Worm (Caenorhabditis elegans): Measurements from ENCODE around the gene sri-47.
"Not testable (repeated sequence)": the region's sequence is repeated elsewhere in the genome, so short reads cannot be mapped to it uniquely, and the experiment has no call there.

sri-47 gene

DNA sequence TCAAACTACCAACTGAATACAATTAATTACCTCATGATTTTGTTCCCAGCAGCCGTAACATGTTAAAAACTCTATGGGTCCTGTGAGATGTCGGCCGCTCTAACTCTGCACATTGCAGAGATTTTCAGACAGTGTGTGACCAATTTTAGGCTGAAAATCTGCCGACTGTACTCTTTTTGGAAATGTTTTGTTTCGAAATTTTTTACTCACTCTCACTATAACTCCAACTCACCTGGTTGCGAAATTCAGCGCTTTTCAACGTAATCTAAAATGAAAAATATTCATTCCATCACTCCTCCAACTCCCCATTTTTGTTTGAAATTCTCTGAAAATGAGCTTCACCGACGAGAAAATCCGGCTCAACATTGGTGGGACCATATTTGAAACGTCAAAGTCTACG lies 7.2 kb upstream of the sri-47 start, which contains the start of the genes F22E5.13 and F22E5.6:
TSS of gene F22E5.13 (minus strand) at position 101 of the 400 bp plus-strand sequence.
TSS of gene F22E5.6 (plus strand) at position 297 of the 400 bp plus-strand sequence.
- no peak for TF ChIP-seq mec-3 (tag; optimal IDR thresholded peaks at IDR 0.05; ENCODE audit: borderline replicate concordance)
- no peak for TF ChIP-seq pqm-1 (tag; optimal IDR thresholded peaks at IDR 0.05)

DNA sequence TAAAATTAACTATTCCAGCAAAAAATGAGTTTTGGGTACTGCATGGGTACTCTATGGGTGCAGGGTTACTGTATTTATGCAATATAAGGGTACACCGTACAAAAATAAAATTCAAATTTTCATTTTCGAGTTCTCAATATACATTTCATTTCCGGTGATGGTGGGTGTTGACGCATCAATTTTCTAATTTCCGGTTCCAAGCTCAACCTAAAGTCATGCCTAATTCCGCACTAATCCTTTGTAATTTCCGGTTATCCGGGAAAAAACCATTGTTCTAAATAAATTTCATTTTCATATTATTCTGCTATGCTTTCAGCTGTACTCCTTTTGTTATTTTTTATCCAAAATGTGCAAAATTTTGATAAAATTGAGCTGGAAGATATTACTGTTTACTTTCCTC lies 2.7 kb downstream of the sri-47 start, which contains the start of gene gcy-21:
TSS of gene gcy-21 (plus strand) at position 301 of the 400 bp plus-strand sequence.
- TF ChIP-seq ceh-34 (tag; optimal IDR thresholded peaks at IDR 0.05) (no peak), unc-42 (tag; optimal IDR thresholded peaks at IDR 0.05) (no peak), ceh-9 (tag; optimal IDR thresholded peaks at IDR 0.05) (no peak), gmeb-2 (tag; optimal IDR thresholded peaks at IDR 0.05) (no peak)

DNA sequence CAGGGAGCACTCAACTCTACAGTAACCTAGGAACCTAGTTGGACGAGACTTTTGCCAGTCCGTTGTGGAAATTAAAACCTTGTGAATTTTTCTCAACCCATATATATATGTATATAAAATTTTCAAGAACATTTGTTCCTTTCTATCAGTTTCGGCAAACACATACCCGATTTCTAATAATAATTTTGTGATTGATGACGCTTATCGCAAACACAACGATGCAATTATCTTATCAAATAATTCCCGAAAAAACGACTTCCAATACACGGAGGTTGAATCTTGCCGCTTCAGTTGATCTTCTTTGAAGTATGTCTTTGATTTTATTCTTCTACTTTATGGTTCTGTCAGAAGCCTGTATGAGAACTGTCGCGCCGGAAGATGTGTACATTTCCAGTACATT lies 8.4 kb downstream of the sri-47 start, which contains the start of gene F22E5.2:
TSS of gene F22E5.2 (plus strand) at position 301 of the 400 bp plus-strand sequence.
- not testable (repeated sequence) for TF ChIP-seq unc-42 (tag; optimal IDR thresholded peaks at IDR 0.05); unc-86 (tag; optimal IDR thresholded peaks at IDR 0.05); hlh-30 (tag; optimal IDR thresholded peaks at IDR 0.05; ENCODE audit: insufficient read depth)

ce11 chrII:2665606-2666005 lies 8.9 kb downstream of the sri-47 start, which contains the start of gene F22E5.22:
Gene F22E5.22, plus strand, starts transcription at chrII:2665906.
- TF ChIP-seq unc-86 (tag; optimal IDR thresholded peaks at IDR 0.05) (no peak), fkh-10 (GFP tag; optimal IDR thresholded peaks at IDR 0.05) (no peak), ets-4 (tag; optimal IDR thresholded peaks at IDR 0.05) (no peak), C08G9.2 (tag; optimal IDR thresholded peaks at IDR 0.05) (no peak), sdc-2 (tag; optimal IDR thresholded peaks at IDR 0.05) (no peak), odd-2 (tag; optimal IDR thresholded peaks at IDR 0.05) (no peak), ref-2 (tag; optimal IDR thresholded peaks at IDR 0.05) (no peak), ceh-48 (tag; optimal IDR thresholded peaks at IDR 0.05) (no peak), ceh-2 (tag; optimal IDR thresholded peaks at IDR 0.05) (no peak), gmeb-2 (tag; optimal IDR thresholded peaks at IDR 0.05) (no peak), sox-2 (GFP tag; IDR thresholded peaks at IDR 0.05) (no peak), ceh-24 (tag; optimal IDR thresholded peaks at IDR 0.05) (no peak), che-1 (tag; optimal IDR thresholded peaks at IDR 0.05) (no peak), T23F11.4 (GFP tag; optimal IDR thresholded peaks at IDR 0.05) (no peak), ama-1 (optimal IDR thresholded peaks at IDR 0.05) (no peak), hlh-30 (tag; optimal IDR thresholded peaks at IDR 0.05; ENCODE audit: insufficient read depth) (no peak), elt-4 (tag; optimal IDR thresholded peaks at IDR 0.05) (no peak), ceh-6 (GFP tag; optimal IDR thresholded peaks at IDR 0.05) (no peak), nfya-1 (tag; optimal IDR thresholded peaks at IDR 0.05) (no peak)

DNA sequence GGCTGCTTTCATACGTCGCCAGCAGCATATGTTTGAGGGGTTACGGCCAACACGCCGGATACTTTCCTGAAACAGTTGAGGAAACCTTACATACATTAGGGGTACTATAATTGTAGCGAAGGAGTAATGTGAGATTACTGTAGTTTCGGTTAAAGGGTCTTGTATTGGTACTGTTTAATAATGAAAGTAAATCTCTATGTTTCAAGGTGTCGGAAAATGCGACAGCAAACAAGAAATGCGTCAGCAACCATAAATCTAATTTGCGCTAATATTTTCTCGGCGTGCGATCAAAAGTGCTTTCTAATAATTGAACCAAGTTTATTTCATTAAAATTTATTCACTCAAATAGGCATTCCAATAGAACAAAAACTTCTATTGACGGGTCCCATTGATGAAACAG lies 15.6 kb downstream of the sri-47 start, which contains the start of gene sri-57:
TSS of gene sri-57 (minus strand) at position 101 of the 400 bp plus-strand sequence.
- TF ChIP-seq rnt-1 (tag; optimal IDR thresholded peaks at IDR 0.05); C38D4.7 (GFP tag; optimal IDR thresholded peaks at IDR 0.05); tbx-7 (tag; optimal IDR thresholded peaks at IDR 0.05): not testable (repeated sequence)

DNA sequence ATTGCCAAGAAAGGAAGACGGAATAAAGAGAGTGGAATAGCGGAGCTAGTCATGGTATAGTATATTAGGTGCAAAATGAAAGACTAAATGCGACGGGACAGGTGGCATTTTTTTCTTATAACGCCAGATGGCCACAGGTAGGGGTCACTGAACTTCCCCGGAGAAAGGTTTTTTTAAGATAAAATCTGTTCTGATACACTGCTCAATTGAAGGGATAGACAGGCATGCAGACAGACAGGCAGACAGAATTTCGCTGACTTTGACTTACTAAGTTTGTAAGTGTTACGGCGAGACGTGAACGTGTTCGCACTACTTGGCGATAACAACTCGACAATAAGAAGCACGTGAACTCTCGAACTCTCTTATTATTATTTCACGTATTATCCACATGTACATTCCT lies 16.8 kb downstream of the sri-47 start, which contains the start of the genes F22E5.20 and F22E5.1:
TSS of gene F22E5.20 (minus strand) at position 101 of the 400 bp plus-strand sequence.
TSS of gene F22E5.1 (plus strand) at position 242 of the 400 bp plus-strand sequence.
- not testable (repeated sequence) for TF ChIP-seq unc-42, ceh-2, zip-5 (tag; optimal IDR thresholded peaks at IDR 0.05)

DNA sequence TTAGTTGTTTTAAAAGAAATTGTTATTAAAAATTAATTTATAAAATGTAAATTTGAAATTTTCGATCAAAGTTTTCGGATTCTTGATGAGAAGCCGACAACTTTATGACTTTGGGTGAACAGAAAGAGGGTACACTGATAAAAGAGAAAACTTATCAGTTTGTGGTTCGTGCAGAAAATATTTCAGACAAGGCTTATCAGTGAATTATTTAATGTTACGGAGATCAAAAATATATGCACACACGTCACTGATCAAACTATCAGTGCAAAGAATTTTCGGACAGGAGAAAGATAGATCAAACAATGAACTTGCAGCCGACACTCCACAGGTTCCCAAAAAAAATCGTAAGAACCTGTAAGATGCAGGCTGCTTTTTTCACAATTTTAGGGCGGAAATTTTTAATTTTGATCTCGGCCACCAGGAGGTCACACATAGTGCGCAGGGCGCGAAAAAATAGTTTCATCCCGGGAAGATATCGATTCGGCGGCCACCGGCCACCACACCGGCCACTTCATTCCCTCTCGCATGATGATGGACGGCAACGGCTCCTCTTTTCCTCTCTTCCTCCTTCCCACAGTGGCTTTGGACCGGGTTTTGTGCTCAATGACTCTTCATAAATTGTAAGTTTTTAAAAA lies 20.9 kb downstream of the sri-47 start, which contains the start of gene F22E5.17:
TSS of gene F22E5.17 (plus strand) at position 508 of the 635 bp plus-strand sequence.
- TF ChIP-seq ceh-24 (tag; optimal IDR thresholded peaks at IDR 0.05) (no peak), elt-2 (tag; optimal IDR thresholded peaks at IDR 0.05) (peak; percentile 84)

Data from whole organism, late embryonic.